Worm (Caenorhabditis elegans): ENCODE results near the gene Y73C8C.12.

Y73C8C.12 gene

ce11 chrV:3107450-3107849 lies 17.6 kb upstream of the Y73C8C.12 start, which contains the start of gene str-68:
TSS of gene str-68 (minus strand) at chrV:3107550.
- TF ChIP-seq tab-1 (GFP tag; IDR thresholded peaks at IDR 0.05) (no peak), cog-1 (tag; optimal IDR thresholded peaks at IDR 0.05) (no peak), med-1 (GFP tag; optimal IDR thresholded peaks at IDR 0.05; ENCODE audit: insufficient read depth) (no peak), klf-2 (GFP tag; conservative IDR thresholded peaks at IDR 0.05) (no peak), flt-1 (GFP tag; IDR thresholded peaks at IDR 0.05) (no peak), T22C8.4 (GFP tag; IDR thresholded peaks at IDR 0.05) (no peak), ztf-23 (GFP tag; IDR thresholded peaks at IDR 0.05) (no peak), ztf-29 (GFP tag; IDR thresholded peaks at IDR 0.05) (no peak), ref-1 (GFP tag; conservative IDR thresholded peaks at IDR 0.05) (no peak)

ce11 chrV:3112198-3112597 lies 12.8 kb upstream of the Y73C8C.12 start:
- TF ChIP-seq ref-1 (GFP tag; conservative IDR thresholded peaks at IDR 0.05) (no peak), flt-1 (GFP tag; IDR thresholded peaks at IDR 0.05) (no peak), ztf-29 (GFP tag; IDR thresholded peaks at IDR 0.05) (no peak), ztf-23 (GFP tag; IDR thresholded peaks at IDR 0.05) (no peak), med-1 (GFP tag; optimal IDR thresholded peaks at IDR 0.05; ENCODE audit: insufficient read depth) (no peak), tab-1 (GFP tag; IDR thresholded peaks at IDR 0.05) (no peak), cog-1 (tag; optimal IDR thresholded peaks at IDR 0.05) (no peak), T22C8.4 (GFP tag; IDR thresholded peaks at IDR 0.05) (no peak), klf-2 (GFP tag; conservative IDR thresholded peaks at IDR 0.05) (no peak)

- TF ChIP-seq T22C8.4 (GFP tag; IDR thresholded peaks at IDR 0.05) (no peak), cog-1 (tag; optimal IDR thresholded peaks at IDR 0.05) (no peak), ref-1 (GFP tag; conservative IDR thresholded peaks at IDR 0.05) (no peak), ztf-23 (GFP tag; IDR thresholded peaks at IDR 0.05) (no peak), med-1 (GFP tag; optimal IDR thresholded peaks at IDR 0.05; ENCODE audit: insufficient read depth) (no peak), ztf-29 (GFP tag; IDR thresholded peaks at IDR 0.05) (no peak), flt-1 (GFP tag; IDR thresholded peaks at IDR 0.05) (no peak), tab-1 (GFP tag; IDR thresholded peaks at IDR 0.05) (no peak), klf-2 (GFP tag; conservative IDR thresholded peaks at IDR 0.05) (no peak)
Measured at ce11 chrV:3113751-3114150, 11.3 kb upstream of the Y73C8C.12 start, which contains the start of gene Y73C8C.8. TSS of gene Y73C8C.8 (minus strand) at chrV:3113851.

ce11 chrV:3114973-3115372 lies 10.0 kb upstream of the Y73C8C.12 start, which contains the start of gene Y73C8C.3:
TSS of gene Y73C8C.3 (plus strand) at chrV:3115273.
- TF ChIP-seq tab-1 (GFP tag; IDR thresholded peaks at IDR 0.05) (no peak), T22C8.4 (GFP tag; IDR thresholded peaks at IDR 0.05) (no peak), klf-2 (GFP tag; conservative IDR thresholded peaks at IDR 0.05) (no peak), ref-1 (GFP tag; conservative IDR thresholded peaks at IDR 0.05) (no peak), cog-1 (tag; optimal IDR thresholded peaks at IDR 0.05) (no peak), med-1 (GFP tag; optimal IDR thresholded peaks at IDR 0.05; ENCODE audit: insufficient read depth) (no peak), flt-1 (GFP tag; IDR thresholded peaks at IDR 0.05) (no peak), ztf-29 (GFP tag; IDR thresholded peaks at IDR 0.05) (no peak), ztf-23 (GFP tag; IDR thresholded peaks at IDR 0.05) (no peak)

- TF ChIP-seq T22C8.4 (GFP tag; IDR thresholded peaks at IDR 0.05) (no peak), ztf-29 (GFP tag; IDR thresholded peaks at IDR 0.05) (no peak), ztf-23 (GFP tag; IDR thresholded peaks at IDR 0.05) (no peak), flt-1 (GFP tag; IDR thresholded peaks at IDR 0.05) (no peak), ref-1 (GFP tag; conservative IDR thresholded peaks at IDR 0.05) (no peak), tab-1 (GFP tag; IDR thresholded peaks at IDR 0.05) (no peak), med-1 (GFP tag; optimal IDR thresholded peaks at IDR 0.05; ENCODE audit: insufficient read depth) (no peak), cog-1 (tag; optimal IDR thresholded peaks at IDR 0.05) (no peak)
Measured at ce11 chrV:3118167-3118566, 6.8 kb upstream of the Y73C8C.12 start, which contains the start of gene clec-210. TSS of gene clec-210 (plus strand) at chrV:3118377.

- TF ChIP-seq ref-1 (GFP tag; conservative IDR thresholded peaks at IDR 0.05) (no peak), T22C8.4 (GFP tag; IDR thresholded peaks at IDR 0.05) (no peak), med-1 (GFP tag; optimal IDR thresholded peaks at IDR 0.05; ENCODE audit: insufficient read depth) (no peak), tab-1 (GFP tag; IDR thresholded peaks at IDR 0.05) (no peak), flt-1 (GFP tag; IDR thresholded peaks at IDR 0.05) (no peak), ztf-29 (GFP tag; IDR thresholded peaks at IDR 0.05) (no peak), ztf-23 (GFP tag; IDR thresholded peaks at IDR 0.05) (no peak), cog-1 (tag; optimal IDR thresholded peaks at IDR 0.05) (no peak), klf-2 (GFP tag; conservative IDR thresholded peaks at IDR 0.05) (no peak)
Measured at ce11 chrV:3119185-3119584, 5.8 kb upstream of the Y73C8C.12 start.

- TF ChIP-seq tab-1 (GFP tag; IDR thresholded peaks at IDR 0.05) (no peak), cog-1 (tag; optimal IDR thresholded peaks at IDR 0.05) (no peak), T22C8.4 (GFP tag; IDR thresholded peaks at IDR 0.05) (no peak), ztf-29 (GFP tag; IDR thresholded peaks at IDR 0.05) (no peak), klf-2 (GFP tag; conservative IDR thresholded peaks at IDR 0.05) (no peak), ref-1 (GFP tag; conservative IDR thresholded peaks at IDR 0.05) (no peak), med-1 (GFP tag; optimal IDR thresholded peaks at IDR 0.05; ENCODE audit: insufficient read depth) (no peak), ztf-23 (GFP tag; IDR thresholded peaks at IDR 0.05) (no peak), flt-1 (GFP tag; IDR thresholded peaks at IDR 0.05) (no peak)
Measured at ce11 chrV:3121743-3122142, 3.3 kb upstream of the Y73C8C.12 start, which contains the start of gene srt-56. TSS of gene srt-56 (minus strand) at chrV:3121843.

- TF ChIP-seq ztf-23 (GFP tag; IDR thresholded peaks at IDR 0.05) (no peak), ztf-29 (GFP tag; IDR thresholded peaks at IDR 0.05) (no peak), tab-1 (GFP tag; IDR thresholded peaks at IDR 0.05) (no peak)
Measured at ce11 chrV:3122403-3122802, 2.6 kb upstream of the Y73C8C.12 start.

ce11 chrV:3127670-3128069 lies 2.7 kb downstream of the Y73C8C.12 start, which contains the start of gene Y73C8C.10:
TSS of gene Y73C8C.10 (minus strand) at chrV:3127770.
- TF ChIP-seq cog-1 (tag; optimal IDR thresholded peaks at IDR 0.05) (no peak), klf-2 (GFP tag; conservative IDR thresholded peaks at IDR 0.05) (no peak), tab-1 (GFP tag; IDR thresholded peaks at IDR 0.05) (no peak), ztf-23 (GFP tag; IDR thresholded peaks at IDR 0.05) (no peak), T22C8.4 (GFP tag; IDR thresholded peaks at IDR 0.05) (no peak), med-1 (GFP tag; optimal IDR thresholded peaks at IDR 0.05; ENCODE audit: insufficient read depth) (no peak), ref-1 (GFP tag; conservative IDR thresholded peaks at IDR 0.05) (no peak), flt-1 (GFP tag; IDR thresholded peaks at IDR 0.05) (no peak), ztf-29 (GFP tag; IDR thresholded peaks at IDR 0.05) (no peak)

ce11 chrV:3128803-3129202 lies 3.8 kb downstream of the Y73C8C.12 start, which contains the start of gene tat-6:
TSS of gene tat-6 (plus strand) at chrV:3129103.
- TF ChIP-seq tab-1 (GFP tag; IDR thresholded peaks at IDR 0.05) = no peak
- TF ChIP-seq klf-2 (GFP tag; conservative IDR thresholded peaks at IDR 0.05) = no peak
- TF ChIP-seq ztf-29 (GFP tag; IDR thresholded peaks at IDR 0.05) = no peak
- TF ChIP-seq cog-1 (tag; optimal IDR thresholded peaks at IDR 0.05) = no peak
- no peak for TF ChIP-seq ref-1 (GFP tag; conservative IDR thresholded peaks at IDR 0.05)
- no peak for TF ChIP-seq med-1 (GFP tag; optimal IDR thresholded peaks at IDR 0.05; ENCODE audit: insufficient read depth)
- TF ChIP-seq T22C8.4 (GFP tag; IDR thresholded peaks at IDR 0.05) = no peak
- TF ChIP-seq flt-1 (GFP tag; IDR thresholded peaks at IDR 0.05) = no peak
- no peak for TF ChIP-seq ztf-23 (GFP tag; IDR thresholded peaks at IDR 0.05)

Data from whole organism, midembryonic.